Worm (Caenorhabditis elegans) whole organism, midembryonic: ENCODE data around the gene lgc-43.

Source experiments
- T22C8.4 ChIP-seq: fragments of 200-800 bp; sonication (Bioruptor generic); IDR thresholded peaks from 2 replicates; pipeline ENCODE4 v1.3.6; 2022; ENCODE audit warnings: missing genetic modification characterization, missing compliant biosample characterization
- cog-1 ChIP-seq: sonication (generic microtip); optimal IDR thresholded peaks from 2 replicates; lab custom pipeline; 2016; ENCODE audit warnings: missing genetic modification characterization, missing compliant biosample characterization
- klf-2 ChIP-seq: fragments of 200-800 bp; sonication (Bioruptor generic); conservative IDR thresholded peaks from 2 replicates; pipeline ENCODE4 v1.3.6; 2022; ENCODE audit warnings: missing genetic modification reagents, missing genetic modification characterization, missing compliant biosample characterization
- med-1 ChIP-seq: sonication (generic microtip); optimal IDR thresholded peaks from 2 replicates; lab custom pipeline; 2017; ENCODE audit warnings: missing genetic modification characterization, mild to moderate bottlenecking, missing compliant biosample characterization, antibody characterized with exemption, missing genetic modification reagents; ENCODE audit not compliant: insufficient read depth
- tab-1 ChIP-seq: fragments of 200-800 bp; sonication (Bioruptor generic); IDR thresholded peaks from 2 replicates; pipeline ENCODE4 v1.3.6; 2022; ENCODE audit warnings: missing genetic modification characterization, missing compliant biosample characterization
- ztf-29 ChIP-seq: fragments of 200-800 bp; sonication (Bioruptor generic); IDR thresholded peaks from 2 replicates; pipeline ENCODE4 v1.3.6; 2022; ENCODE audit warnings: missing genetic modification reagents, missing genetic modification characterization, missing compliant biosample characterization

DNA sequence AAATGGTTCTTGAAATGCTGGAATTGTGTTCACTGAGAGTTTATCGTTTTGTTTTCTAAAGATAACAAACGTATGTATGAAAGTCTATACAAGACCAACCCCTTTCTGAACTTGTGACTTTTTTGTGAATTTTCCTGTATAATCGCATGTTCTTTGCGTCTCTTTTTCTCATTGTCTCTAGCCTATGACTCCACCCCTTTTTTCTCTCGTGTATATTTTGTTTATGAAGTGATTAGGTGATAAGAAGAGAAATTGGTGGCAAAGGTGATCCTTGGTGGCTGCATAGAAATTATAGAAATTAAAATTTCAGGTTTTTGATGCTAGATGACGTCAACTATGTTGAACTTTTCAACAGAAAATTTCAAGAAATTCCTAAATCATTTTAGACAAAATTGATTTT lies 33.4 kb upstream of the lgc-43 start, which contains the start of gene T07G12.5:
- TF ChIP-seq tab-1, result no peak
- no peak for TF ChIP-seq T22C8.4 (GFP tag; lab: Robert Waterston, UW)
- TF ChIP-seq cog-1 (tag; lab: Kevin White, UChicago), result no peak
- TF ChIP-seq med-1, result no peak
- no peak for TF ChIP-seq ztf-29 (GFP tag; lab: Robert Waterston, UW)
- TF ChIP-seq klf-2 (GFP tag; lab: Robert Waterston, UW), result no peak
